Worm (Caenorhabditis elegans) whole organism, L4 larva: ENCODE measurements around the gene Y15E3A.4.

Source experiments
- F26F4.8 ChIP-seq: fragments of 200-800 bp; sonication (Bioruptor generic); conservative IDR thresholded peaks from 2 replicates; pipeline ENCODE4 v1.3.6; 2022; ENCODE audit warnings: missing genetic modification characterization, missing compliant biosample characterization
- F37D6.2 ChIP-seq: sonication (generic microtip); optimal IDR thresholded peaks from 2 replicates; lab custom pipeline; 2016; ENCODE audit warnings: mild to moderate bottlenecking, missing genetic modification characterization, missing compliant biosample characterization
- F49E8.2 ChIP-seq: sonication (generic microtip); optimal IDR thresholded peaks from 2 replicates; lab custom pipeline; 2016; ENCODE audit warnings: missing compliant biosample characterization, mild to moderate bottlenecking, missing genetic modification characterization, borderline replicate concordance
- R02D3.7 ChIP-seq: fragments of 150-350 bp; sonication (generic microtip); optimal IDR thresholded peaks from 3 replicates; lab custom pipeline; 2014; ENCODE audit warnings: missing biosample characterization, missing genetic modification characterization
- T26A8.4 ChIP-seq: fragments of 200-800 bp; sonication (Bioruptor generic); IDR thresholded peaks from 2 replicates; pipeline ENCODE4 v1.3.6; 2022; ENCODE audit warnings: missing genetic modification characterization, missing compliant biosample characterization
- Y48G9A.11 ChIP-seq: fragments of 200-800 bp; sonication (Bioruptor generic); IDR thresholded peaks from 2 replicates; pipeline ENCODE4 v1.3.6; 2022; ENCODE audit warnings: missing genetic modification reagents, missing genetic modification characterization, missing compliant biosample characterization
- ZK546.5 ChIP-seq, 2 experiments: sonication (generic microtip); optimal IDR thresholded peaks; 2 replicates each; lab custom pipeline; 2017; ENCODE audit warnings: missing biosample characterization in 2 of 2, missing genetic modification characterization in 2 of 2
- aha-1 ChIP-seq: fragments of 150-350 bp; peaks from one replicate; lab custom pipeline; 2014; ENCODE audit warnings: missing biosample characterization, missing genetic modification characterization
- aly-2 ChIP-seq: sonication (generic microtip); optimal IDR thresholded peaks from 2 replicates; lab custom pipeline; 2018; ENCODE audit warnings: missing biosample characterization, missing genetic modification characterization
- arid-1 ChIP-seq: fragments of 200-800 bp; sonication (Bioruptor generic); conservative IDR thresholded peaks from 2 replicates; pipeline ENCODE4 v1.3.6; 2022; ENCODE audit warnings: missing genetic modification reagents, missing genetic modification characterization, missing compliant biosample characterization
- attf-4 ChIP-seq: sonication (generic microtip); optimal IDR thresholded peaks from 3 replicates; lab custom pipeline; 2017; ENCODE audit warnings: missing biosample characterization, missing genetic modification characterization
- ceh-28 ChIP-seq: fragments of 150-350 bp; optimal IDR thresholded peaks from 2 replicates; lab custom pipeline; 2014; ENCODE audit warnings: missing biosample characterization, missing genetic modification reagents, missing genetic modification characterization
- cey-2 ChIP-seq: sonication (generic microtip); optimal IDR thresholded peaks from 3 replicates; lab custom pipeline; 2017; ENCODE audit warnings: missing genetic modification characterization, mild to moderate bottlenecking, missing compliant biosample characterization, antibody characterized with exemption, borderline replicate concordance; ENCODE audit not compliant: insufficient read depth
- daf-16 ChIP-seq, 3 experiments: sonication (generic microtip); optimal IDR thresholded peaks; 2 replicates each; lab custom pipeline; 2016 to 2017; ENCODE audit warnings: missing genetic modification characterization in 3 of 3, missing genetic modification reagents in 3 of 3, mild to moderate bottlenecking in 2 of 3, missing compliant biosample characterization in 2 of 3, missing biosample characterization in 1 of 3, moderate library complexity in 1 of 3
- dmd-6 ChIP-seq: fragments of 200-800 bp; sonication (Bioruptor generic); IDR thresholded peaks from 2 replicates; pipeline ENCODE4 v1.3.6; 2022; ENCODE audit warnings: missing genetic modification reagents, missing genetic modification characterization, missing compliant biosample characterization
- dmd-9 ChIP-seq: fragments of 200-800 bp; sonication (Bioruptor generic); IDR thresholded peaks from 2 replicates; pipeline ENCODE4 v1.3.6; 2022; ENCODE audit warnings: missing genetic modification reagents, missing genetic modification characterization, missing compliant biosample characterization
- duxl-1 ChIP-seq: sonication (generic microtip); optimal IDR thresholded peaks from 2 replicates; lab custom pipeline; 2016; ENCODE audit warnings: mild to moderate bottlenecking, missing genetic modification characterization, moderate library complexity, missing compliant biosample characterization; ENCODE audit not compliant: poor library complexity
- dve-1 ChIP-seq: sonication (generic microtip); optimal IDR thresholded peaks from 2 replicates; lab custom pipeline; 2017; ENCODE audit warnings: antibody characterized with exemption, mild to moderate bottlenecking, missing genetic modification characterization, missing compliant biosample characterization; ENCODE audit not compliant: insufficient read depth
- egl-43 ChIP-seq: fragments of 200-800 bp; sonication (Bioruptor generic); IDR thresholded peaks from 2 replicates; pipeline ENCODE4 v1.3.6; 2022; ENCODE audit warnings: missing genetic modification reagents, missing genetic modification characterization, missing compliant biosample characterization
- hif-1 ChIP-seq, 2 experiments: sonication (generic microtip); optimal IDR thresholded peaks; 2 replicates each; lab custom pipeline; 2016 to 2017; ENCODE audit warnings: missing compliant biosample characterization in 2 of 2, missing genetic modification characterization in 2 of 2, missing genetic modification reagents in 2 of 2, missing genotype in 2 of 2, mild to moderate bottlenecking in 1 of 2
- hlh-11 ChIP-seq: fragments of 200-800 bp; sonication (Bioruptor generic); optimal IDR thresholded peaks from 2 replicates; lab custom pipeline; 2018; ENCODE audit warnings: mild to moderate bottlenecking, missing genetic modification characterization, missing compliant biosample characterization
- lim-7 ChIP-seq: fragments of 200-800 bp; sonication (Bioruptor generic); IDR thresholded peaks from 2 replicates; pipeline ENCODE4 v1.3.6; 2022; ENCODE audit warnings: missing genetic modification characterization, missing compliant biosample characterization
- lin-39 ChIP-seq: fragments of 150-350 bp; optimal IDR thresholded peaks from 2 replicates; lab custom pipeline; 2014; ENCODE audit warnings: missing biosample characterization, missing genetic modification reagents, missing genetic modification characterization
- lsy-2 ChIP-seq, 2 experiments: fragments of 150-350 bp in 1 of 2; sonication (generic microtip) in 1 of 2; optimal IDR thresholded peaks; 2 replicates each; lab custom pipeline; 2014 to 2017; ENCODE audit warnings: missing biosample characterization in 2 of 2, missing genetic modification characterization in 2 of 2
- mdt-29 ChIP-seq: fragments of 200-800 bp; sonication (Bioruptor generic); IDR thresholded peaks from 2 replicates; pipeline ENCODE4 v1.3.6; 2022; ENCODE audit warnings: missing genetic modification reagents, missing genetic modification characterization, missing compliant biosample characterization
- mxl-2 ChIP-seq: fragments of 200-800 bp; sonication (Bioruptor generic); conservative IDR thresholded peaks from 2 replicates; pipeline ENCODE4 v1.3.6; 2022; ENCODE audit warnings: missing genetic modification reagents, missing genetic modification characterization, missing compliant biosample characterization
- nhr-11 ChIP-seq: fragments of 150-350 bp; optimal IDR thresholded peaks from 2 replicates; lab custom pipeline; 2014; ENCODE audit warnings: missing biosample characterization, missing genetic modification characterization
- nhr-28 ChIP-seq: fragments of 150-350 bp; optimal IDR thresholded peaks from 2 replicates; lab custom pipeline; 2014; ENCODE audit warnings: missing biosample characterization, missing genetic modification characterization
- nhr-41 ChIP-seq: fragments of 200-800 bp; sonication (Bioruptor generic); IDR thresholded peaks from 2 replicates; pipeline ENCODE4 v1.3.6; 2022; ENCODE audit warnings: missing genetic modification reagents, missing genetic modification characterization, missing compliant biosample characterization
- nhr-42 ChIP-seq: fragments of 200-800 bp; sonication (Bioruptor generic); IDR thresholded peaks from 2 replicates; pipeline ENCODE4 v1.3.6; 2022; ENCODE audit warnings: missing genetic modification characterization, missing compliant biosample characterization
- nhr-48 ChIP-seq: sonication (generic microtip); optimal IDR thresholded peaks from 2 replicates; lab custom pipeline; 2016; ENCODE audit warnings: mild to moderate bottlenecking, missing genetic modification characterization, missing compliant biosample characterization
- nhr-77 ChIP-seq: fragments of 150-350 bp; optimal IDR thresholded peaks from 2 replicates; lab custom pipeline; 2014; ENCODE audit warnings: missing biosample characterization, missing genetic modification characterization
- saeg-2 ChIP-seq: fragments of 200-800 bp; sonication (Bioruptor generic); IDR thresholded peaks from 2 replicates; pipeline ENCODE4 v1.3.6; 2022; ENCODE audit warnings: missing genetic modification reagents, missing genetic modification characterization, missing compliant biosample characterization
- skn-1 ChIP-seq: fragments of 150-350 bp; optimal IDR thresholded peaks from 2 replicates; lab custom pipeline; 2014; ENCODE audit warnings: missing biosample characterization, missing genetic modification characterization
- snpc-1.2 ChIP-seq: fragments of 200-800 bp; sonication (Bioruptor generic); IDR thresholded peaks from 2 replicates; pipeline ENCODE4 v1.3.6; 2022; ENCODE audit warnings: missing genetic modification reagents, missing genetic modification characterization, missing compliant biosample characterization
- snpc-4 ChIP-seq: fragments of 150-350 bp; optimal IDR thresholded peaks from 2 replicates; lab custom pipeline; 2014; ENCODE audit warnings: missing biosample characterization, missing genetic modification characterization
- unc-39 ChIP-seq: sonication (generic microtip); optimal IDR thresholded peaks from 2 replicates; lab custom pipeline; 2017; ENCODE audit warnings: missing biosample characterization, missing genetic modification characterization
- vab-7 ChIP-seq: fragments of 200-800 bp; sonication (Bioruptor generic); IDR thresholded peaks from 2 replicates; pipeline ENCODE4 v1.3.6; 2022; ENCODE audit warnings: missing genetic modification reagents, missing genetic modification characterization, missing compliant biosample characterization
- zfp-3 ChIP-seq: fragments of 200-800 bp; sonication (Bioruptor generic); conservative IDR thresholded peaks from 2 replicates; pipeline ENCODE4 v1.3.6; 2022; ENCODE audit warnings: missing genetic modification reagents, missing genetic modification characterization, missing compliant biosample characterization
- zip-11 ChIP-seq: fragments of 200-800 bp; sonication (Bioruptor generic); IDR thresholded peaks from 2 replicates; pipeline ENCODE4 v1.3.6; 2022; ENCODE audit warnings: missing genetic modification characterization, missing compliant biosample characterization

Y15E3A.4 gene

DNA sequence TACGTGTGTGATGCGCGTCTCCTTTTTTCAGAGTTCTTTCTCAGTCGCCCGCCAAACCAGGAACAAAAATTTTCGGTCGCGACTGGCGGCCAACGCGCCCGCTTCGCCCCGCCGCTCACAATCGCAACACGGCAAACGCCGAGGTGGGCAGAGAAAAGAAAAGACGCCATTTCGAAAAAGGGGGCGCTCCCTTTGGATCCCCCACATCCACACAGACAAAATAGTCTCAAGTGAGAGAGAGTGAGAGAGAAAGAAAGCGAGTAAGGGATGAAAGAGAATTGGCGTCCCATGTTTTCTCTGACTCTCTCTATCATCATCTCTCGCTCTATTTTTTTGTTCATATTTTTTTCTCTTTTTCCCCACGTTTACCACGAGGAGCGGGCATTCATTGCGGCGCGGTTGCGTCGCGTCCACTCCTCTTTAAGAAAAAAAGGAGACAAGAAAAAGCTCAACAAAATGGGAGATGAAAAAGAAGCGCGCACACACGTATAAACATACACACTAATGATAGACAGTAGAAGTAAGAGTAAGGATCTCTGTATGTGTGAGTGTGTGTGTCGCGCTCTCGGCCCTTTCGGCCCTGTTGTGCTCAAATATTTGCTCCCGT, 23.2 kb downstream of the Y15E3A.4 start (continued):
- peak; percentile 63 to 81 for TF ChIP-seq lsy-2 (tag; optimal IDR thresholded peaks at IDR 0.05; lab: Kevin White, UChicago)
- TF ChIP-seq R02D3.7 (tag; lab: Kevin White, UChicago), result no peak
- TF ChIP-seq vab-7, result 0 out of 2 replicates have a peak, but pooled peaks have one; percentile 7
- TF ChIP-seq aly-2 (tag; lab: Kevin White, UChicago), result no peak
- TF ChIP-seq saeg-2 (GFP tag; lab: Robert Waterston, UW), result no peak
- TF ChIP-seq ZK546.5 (tag; optimal IDR thresholded peaks at IDR 0.05; lab: Kevin White, UChicago), result no peak
- peak; percentile 72; the same call in 1 of the 2 replicates for TF ChIP-seq T26A8.4 (GFP tag; lab: Robert Waterston, UW)
- TF ChIP-seq F26F4.8, result no peak
- no peak for TF ChIP-seq mdt-29
- TF ChIP-seq dmd-9 (GFP tag; lab: Robert Waterston, UW), result no peak
- peak; percentile 95 for TF ChIP-seq hlh-11 (tag; lab: Kevin White, UChicago)
- TF ChIP-seq nhr-11 (tag; lab: Kevin White, UChicago), result peak; percentile 70
- peak; percentile 82 for TF ChIP-seq dmd-6
- TF ChIP-seq nhr-77 (tag; lab: Kevin White, UChicago), result peak; percentile 83
- TF ChIP-seq Y48G9A.11 (GFP tag; lab: Robert Waterston, UW), result no peak
- peak; percentile 99 for TF ChIP-seq aha-1 (tag; lab: Kevin White, UChicago)
- TF ChIP-seq F37D6.2 (tag; lab: Kevin White, UChicago), result peak; percentile 88
- TF ChIP-seq nhr-41 (GFP tag; lab: Robert Waterston, UW), result no peak
- peak; percentile 30; the same call in 1 of the 2 replicates for TF ChIP-seq arid-1 (GFP tag; lab: Robert Waterston, UW)
- TF ChIP-seq attf-4 (tag; lab: Kevin White, UChicago), result no peak
- TF ChIP-seq lim-7 (GFP tag; lab: Robert Waterston, UW), result no peak
- peak; percentile 82 for TF ChIP-seq dve-1 (tag; lab: Kevin White, UChicago)
- no peak for TF ChIP-seq skn-1 (tag; lab: Kevin White, UChicago)
- no peak for TF ChIP-seq zfp-3 (GFP tag; lab: Robert Waterston, UW)
- TF ChIP-seq nhr-28 (tag; lab: Kevin White, UChicago), result peak; percentile 82
- TF ChIP-seq nhr-48 (tag; lab: Kevin White, UChicago), result peak; percentile 92
- no peak for TF ChIP-seq snpc-4
- TF ChIP-seq lin-39, result no peak
- no peak for TF ChIP-seq snpc-1.2 (GFP tag; lab: Robert Waterston, UW)
- TF ChIP-seq nhr-42 (GFP tag; lab: Robert Waterston, UW), result 0 out of 2 replicates have a peak, but pooled peaks have one; percentile 45
- peak; percentile 48 to 94 for TF ChIP-seq hif-1 (tag; optimal IDR thresholded peaks at IDR 0.05; lab: Kevin White, UChicago)
- TF ChIP-seq zip-11, result no peak

DNA sequence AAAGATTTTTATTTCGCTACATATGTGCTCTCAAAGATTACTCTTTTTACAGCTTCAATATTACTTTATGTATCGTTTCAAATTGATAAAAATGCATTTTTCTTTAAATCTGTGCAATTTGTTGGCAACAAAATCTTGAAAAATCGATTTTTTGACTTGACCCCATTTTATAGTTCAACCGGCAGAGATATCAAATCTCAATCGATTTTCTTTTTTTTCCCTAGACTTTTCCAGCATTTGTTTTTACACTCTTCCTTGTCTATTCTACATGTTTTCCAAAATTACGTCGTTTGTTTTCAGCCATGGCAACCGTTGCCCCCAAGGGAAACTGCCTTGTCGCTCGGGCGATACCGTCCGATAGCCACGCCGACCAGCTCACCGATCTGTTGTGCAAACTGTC, 24.2 kb downstream of the Y15E3A.4 start, which contains the start of gene nfki-1:
Gene nfki-1, plus strand, starts transcription at position 301 of the 400 bp plus-strand sequence.
- TF ChIP-seq duxl-1 (tag; lab: Kevin White, UChicago), result no peak
- TF ChIP-seq vab-7, result no peak
- no peak for TF ChIP-seq hif-1 (tag; optimal IDR thresholded peaks at IDR 0.05; lab: Kevin White, UChicago)
- TF ChIP-seq unc-39 (tag; lab: Kevin White, UChicago), result no peak
- TF ChIP-seq mxl-2, result no peak
- 0 out of 2 replicates have a peak, but pooled peaks have one; percentile 4 for TF ChIP-seq egl-43 (GFP tag; lab: Robert Waterston, UW)
- peak; percentile 10 for TF ChIP-seq ceh-28 (tag; lab: Kevin White, UChicago)
- peak; percentile 53 for TF ChIP-seq aha-1 (tag; lab: Kevin White, UChicago)
- TF ChIP-seq daf-16 (GFP tag; optimal IDR thresholded peaks at IDR 0.05; lab: Kevin White, UChicago), result no peak
- no peak for TF ChIP-seq daf-16 (tag; optimal IDR thresholded peaks at IDR 0.05; lab: Kevin White, UChicago)
- TF ChIP-seq F49E8.2 (tag; lab: Kevin White, UChicago), result no peak
- no peak for TF ChIP-seq cey-2 (tag; lab: Kevin White, UChicago)
